Fruit fly (Drosophila melanogaster): ENCODE results near the gene PGRP-SB1.

PGRP-SB1 gene

DNA sequence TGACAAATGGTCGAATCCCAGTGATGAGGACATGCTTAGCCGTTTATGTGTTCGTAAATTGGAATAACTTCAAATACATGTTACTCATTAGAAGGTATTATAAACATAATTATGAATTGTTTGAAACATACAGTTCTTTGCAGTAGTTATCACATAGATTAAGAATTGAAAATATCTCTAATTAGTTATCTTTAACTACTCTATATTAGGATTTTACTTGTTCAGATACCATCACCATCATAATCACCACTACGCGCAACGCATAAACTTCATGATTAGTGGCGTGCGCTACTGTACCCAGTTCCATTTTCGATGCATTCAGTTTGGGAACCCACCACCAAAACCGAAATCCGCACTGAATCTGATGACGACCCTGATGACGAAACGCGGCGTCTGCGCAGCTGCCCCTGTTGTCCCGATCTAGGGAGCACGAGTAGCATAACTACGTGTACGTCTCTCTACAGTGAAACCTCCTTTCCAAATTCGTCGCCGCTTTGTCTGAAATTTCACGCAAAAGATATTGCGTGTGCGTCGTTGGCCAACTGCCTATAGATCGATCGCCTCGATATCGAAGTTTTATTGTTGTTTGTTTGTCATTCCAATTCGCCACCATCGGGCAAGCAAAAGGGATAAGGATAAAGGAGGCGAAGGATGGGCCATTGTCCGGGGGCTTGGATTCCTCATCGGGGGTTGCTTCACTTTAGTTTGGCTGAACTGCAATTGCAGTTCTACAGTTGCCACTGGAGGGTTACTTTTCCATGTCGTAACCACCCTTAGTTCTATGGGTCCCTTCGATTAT is 16.3 kb upstream of the PGRP-SB1 start (continued):
- TF ChIP-seq CG11504 (tag; optimal IDR thresholded peaks at IDR 0.05) (no peak), NC2α (GFP tag; optimal IDR thresholded peaks at IDR 0.05) (no peak), Ravus (GFP tag; IDR thresholded peaks at IDR 0.05) (no peak), chinmo (GFP tag; IDR thresholded peaks at IDR 0.05; ENCODE audit: partially characterized antibody) (no peak), btn (GFP tag; optimal IDR thresholded peaks at IDR 0.05) (no peak), Rfx (GFP tag; IDR thresholded peaks at IDR 0.05) (no peak), CG11723 (GFP tag; optimal IDR thresholded peaks at IDR 0.05) (no peak), CG17361 (GFP tag; IDR thresholded peaks at IDR 0.05) (0 out of 3 replicates have a peak, but pooled peaks have one; percentile 37), sima (GFP tag; optimal IDR thresholded peaks at IDR 0.05) (no peak), Fer3 (tag; optimal IDR thresholded peaks at IDR 0.05) (no peak), CG16863 (GFP tag; optimal IDR thresholded peaks at IDR 0.05) (no peak), lilli (GFP tag; optimal IDR thresholded peaks at IDR 0.05) (no peak), bcd (GFP tag; optimal IDR thresholded peaks at IDR 0.05) (no peak), her (GFP tag; optimal IDR thresholded peaks at IDR 0.05) (no peak), sr (GFP tag; IDR thresholded peaks at IDR 0.05) (no peak), gcm (GFP tag; optimal IDR thresholded peaks at IDR 0.05) (no peak), CG1603 (tag; optimal IDR thresholded peaks at IDR 0.05) (no peak), cato (GFP tag; optimal IDR thresholded peaks at IDR 0.05; ENCODE audit: borderline replicate concordance) (no peak), nom (GFP tag; optimal IDR thresholded peaks at IDR 0.05) (no peak), zen2 (GFP tag; IDR thresholded peaks at IDR 0.05; ENCODE audit: partially characterized antibody) (no peak), ranshi (GFP tag; IDR thresholded peaks at IDR 0.05) (no peak), tgo (GFP tag; IDR thresholded peaks at IDR 0.05) (no peak), otp (GFP tag; IDR thresholded peaks at IDR 0.05) (no peak), tio (GFP tag; optimal IDR thresholded peaks at IDR 0.05) (no peak), CG12155 (GFP tag; optimal IDR thresholded peaks at IDR 0.05) (no peak), schlank (tag; optimal IDR thresholded peaks at IDR 0.05) (no peak), CG2712 (tag; optimal IDR thresholded peaks at IDR 0.05) (peak; percentile 62), unc-4 (GFP tag; IDR thresholded peaks at IDR 0.05; ENCODE audit: partially characterized antibody) (no peak), HHEX (GFP tag; optimal IDR thresholded peaks at IDR 0.05) (no peak), zfh2 (GFP tag; optimal IDR thresholded peaks at IDR 0.05) (no peak), Dfd (GFP tag; optimal IDR thresholded peaks at IDR 0.05) (no peak), vvl (GFP tag; IDR thresholded peaks at IDR 0.05) (no peak), mirr (GFP tag; optimal IDR thresholded peaks at IDR 0.05) (no peak), CG2202 (tag; optimal IDR thresholded peaks at IDR 0.05) (no peak), CG30020 (tag; optimal IDR thresholded peaks at IDR 0.05) (no peak), MESR4 (GFP tag; optimal IDR thresholded peaks at IDR 0.05) (no peak), ham (GFP tag; IDR thresholded peaks at IDR 0.05) (no peak), insv (GFP tag; optimal IDR thresholded peaks at IDR 0.05) (no peak), CG12769 (tag; optimal IDR thresholded peaks at IDR 0.05) (no peak), cg (GFP tag; optimal IDR thresholded peaks at IDR 0.05) (no peak), CG13424 (tag; optimal IDR thresholded peaks at IDR 0.05) (no peak), CG18599 (GFP tag; optimal IDR thresholded peaks at IDR 0.05) (peak; percentile 13), D (optimal IDR thresholded peaks at IDR 0.05) (no peak), D (GFP tag; optimal IDR thresholded peaks at IDR 0.05) (peak; percentile 41), BEAF-32 (GFP tag; optimal IDR thresholded peaks at IDR 0.05) (no peak), Ssrp (tag; optimal IDR thresholded peaks at IDR 0.05) (no peak), CG6683 (GFP tag; optimal IDR thresholded peaks at IDR 0.05) (no peak), chm (GFP tag; IDR thresholded peaks at IDR 0.05) (no peak), Atf3 (GFP tag; optimal IDR thresholded peaks at IDR 0.05) (no peak), Drgx (GFP tag; IDR thresholded peaks at IDR 0.05) (no peak)

All from whole organism, embryonic.